Fruit fly (Drosophila melanogaster) S2 (cell line): ENCODE data around the gene Cys.

Experiments
- CG8478 ChIP-seq: fragments of >200 bp; optimal IDR thresholded peaks from 2 replicates; lab custom pipeline; 2018
- CTCF ChIP-seq, 2 experiments: fragments of >200 bp; optimal IDR thresholded peaks; 2 replicates each; lab custom pipeline; 2018

dm6 chr3R:14577803-14578493 lies 8.5 kb upstream of the Cys start:
- TF ChIP-seq CTCF (optimal IDR thresholded peaks at IDR 0.05; lab: Kevin White, UChicago) (no peak), CG8478 (no peak)
